Worm (Caenorhabditis elegans): ENCODE results near the gene Y37D8A.16.

Gene Y37D8A.16

DNA sequence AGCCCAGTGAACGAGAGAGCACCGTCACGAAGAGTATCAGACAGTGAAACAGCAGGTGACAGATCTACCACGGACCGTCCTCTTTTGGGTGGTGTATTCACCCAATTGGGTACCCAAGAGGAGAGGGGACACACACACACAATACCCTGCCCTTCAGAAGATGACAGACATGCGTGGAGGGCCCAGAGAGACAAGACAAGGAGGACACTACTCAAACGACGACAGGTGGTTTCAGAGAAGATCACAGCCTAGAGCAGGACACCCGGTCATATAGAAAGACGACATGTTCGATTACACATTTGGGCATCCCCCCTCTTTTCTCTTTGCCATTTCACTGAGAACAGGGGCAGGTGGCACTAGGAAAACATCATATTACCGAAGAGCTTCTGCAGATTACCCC, 24.3 kb downstream of the Y37D8A.16 start:
- TF ChIP-seq mcd-1 (GFP tag; IDR thresholded peaks at IDR 0.05): no peak
- TF ChIP-seq bed-1 (GFP tag; IDR thresholded peaks at IDR 0.05): no peak
- TF ChIP-seq cebp-2 (GFP tag; IDR thresholded peaks at IDR 0.05): no peak
- TF ChIP-seq unc-62 (GFP tag; optimal IDR thresholded peaks at IDR 0.05): no peak

- TF ChIP-seq unc-62 (GFP tag; optimal IDR thresholded peaks at IDR 0.05): no peak
- no peak for TF ChIP-seq zim-3 (tag; optimal IDR thresholded peaks at IDR 0.05)
- TF ChIP-seq B0261.1 (tag; optimal IDR thresholded peaks at IDR 0.05): no peak
- TF ChIP-seq ceh-27 (GFP tag; optimal IDR thresholded peaks at IDR 0.05): no peak
- no peak for TF ChIP-seq sea-2 (GFP tag; IDR thresholded peaks at IDR 0.05)
- TF ChIP-seq athp-1 (tag; optimal IDR thresholded peaks at IDR 0.05): no peak
- TF ChIP-seq lsy-27 (tag; optimal IDR thresholded peaks at IDR 0.05; ENCODE audit: borderline replicate concordance, insufficient read depth): no peak
- TF ChIP-seq T07F8.4 (tag; optimal IDR thresholded peaks at IDR 0.05): no peak
- TF ChIP-seq B0336.3 (GFP tag; IDR thresholded peaks at IDR 0.05): no peak
- TF ChIP-seq F49E8.2 (tag; optimal IDR thresholded peaks at IDR 0.05; ENCODE audit: insufficient read depth): no peak
- no peak for TF ChIP-seq F22D6.2 (tag; optimal IDR thresholded peaks at IDR 0.05)
- TF ChIP-seq ztf-18 (tag; optimal IDR thresholded peaks at IDR 0.05): no peak
- no peak for TF ChIP-seq mxl-1 (tag; optimal IDR thresholded peaks at IDR 0.05)
- no peak for TF ChIP-seq lsl-1 (GFP tag; optimal IDR thresholded peaks at IDR 0.05)
- TF ChIP-seq C17E4.6 (GFP tag; IDR thresholded peaks at IDR 0.05): no peak
- TF ChIP-seq T26A5.8 (tag; optimal IDR thresholded peaks at IDR 0.05): no peak
- TF ChIP-seq nhr-27 (tag; optimal IDR thresholded peaks at IDR 0.05): no peak
- no peak for TF ChIP-seq snpc-1.3 (tag; optimal IDR thresholded peaks at IDR 0.05; ENCODE audit: insufficient read depth)
- no peak for TF ChIP-seq attf-6 (GFP tag; IDR thresholded peaks at IDR 0.05)
- no peak for TF ChIP-seq lin-26 (GFP tag; IDR thresholded peaks at IDR 0.05)
Measured at ce11 chrIII:12892767-12893166, 25.7 kb downstream of the Y37D8A.16 start.

ce11 chrIII:12891580-12891979, 26.9 kb downstream of the Y37D8A.16 start, which contains the start of the genes Y37D8A.29 and unc-71:
Gene Y37D8A.29 (minus strand): TSS chrIII:12891680.
Gene unc-71 (minus strand): TSS chrIII:12891738.
- no peak for TF ChIP-seq F57C9.4 (tag; optimal IDR thresholded peaks at IDR 0.05)
- TF ChIP-seq atf-7 (tag; optimal IDR thresholded peaks at IDR 0.05): no peak
- TF ChIP-seq ceh-91 (GFP tag; IDR thresholded peaks at IDR 0.05): no peak
- no peak for TF ChIP-seq F55B11.4 (tag; optimal IDR thresholded peaks at IDR 0.05; ENCODE audit: borderline replicate concordance, insufficient read depth)
- TF ChIP-seq sptf-2 (GFP tag; optimal IDR thresholded peaks at IDR 0.05): no peak
- no peak for TF ChIP-seq ekl-4 (GFP tag; IDR thresholded peaks at IDR 0.05)
- TF ChIP-seq F23B12.7 (tag; optimal IDR thresholded peaks at IDR 0.05; ENCODE audit: insufficient read depth): no peak
- TF ChIP-seq ceh-40 (GFP tag; IDR thresholded peaks at IDR 0.05): no peak
- TF ChIP-seq lin-40 (tag; optimal IDR thresholded peaks at IDR 0.05): no peak
- TF ChIP-seq ceh-79 (tag; optimal IDR thresholded peaks at IDR 0.05): no peak
- no peak for TF ChIP-seq lag-1 (GFP tag; IDR thresholded peaks at IDR 0.05)
- no peak for TF ChIP-seq ZK185.1 (tag; optimal IDR thresholded peaks at IDR 0.05; ENCODE audit: poor library complexity, severe bottlenecking)
- TF ChIP-seq B0336.3 (GFP tag; IDR thresholded peaks at IDR 0.05): no peak
- no peak for TF ChIP-seq ztf-6 (GFP tag; IDR thresholded peaks at IDR 0.05)
- TF ChIP-seq madf-8 (GFP tag; conservative IDR thresholded peaks at IDR 0.05): no peak
- no peak for TF ChIP-seq attf-3 (GFP tag; conservative IDR thresholded peaks at IDR 0.05)
- no peak for TF ChIP-seq mes-4 (tag; optimal IDR thresholded peaks at IDR 0.05)
- TF ChIP-seq Y79H2A.3 (GFP tag; conservative IDR thresholded peaks at IDR 0.05): no peak
